Fruit fly (Drosophila melanogaster) whole organism, prepupa: ENCODE measurements around the gene CG7903.

Experiments used
- Blimp-1 ChIP-seq: fragments of 200-800 bp; sonication (Bioruptor generic); optimal IDR thresholded peaks from 3 replicates; lab custom pipeline; 2017; ENCODE audit warnings: missing biosample characterization, missing genetic modification characterization, mild to moderate bottlenecking, moderate library complexity, missing genetic modification reagents
- CG10631 ChIP-seq: fragments of 200-800 bp; sonication (Bioruptor generic); optimal IDR thresholded peaks from 2 replicates; lab custom pipeline; 2016; ENCODE audit warnings: missing biosample characterization, missing genetic modification characterization
- CG10669 ChIP-seq: fragments of 200-800 bp; sonication (Bioruptor generic); optimal IDR thresholded peaks from 3 replicates; lab custom pipeline; 2018; ENCODE audit warnings: missing biosample characterization, mild to moderate bottlenecking, missing genetic modification characterization, moderate library complexity
- CG11762 ChIP-seq: fragments of 200-800 bp; sonication (Bioruptor generic); optimal IDR thresholded peaks from 3 replicates; lab custom pipeline; 2016; ENCODE audit warnings: missing biosample characterization, missing genetic modification characterization; ENCODE audit not compliant: insufficient read depth
- CG11902 ChIP-seq: fragments of 200-800 bp; sonication (Bioruptor generic); optimal IDR thresholded peaks from 3 replicates; lab custom pipeline; 2016; ENCODE audit warnings: missing biosample characterization, missing genetic modification characterization
- CG1621 ChIP-seq: fragments of 200-800 bp; sonication (Bioruptor generic); optimal IDR thresholded peaks from 3 replicates; lab custom pipeline; 2018; ENCODE audit warnings: missing biosample characterization, mild to moderate bottlenecking, missing genetic modification characterization
- CG16779 ChIP-seq: fragments of 200-800 bp; sonication (Bioruptor generic); optimal IDR thresholded peaks from 3 replicates; lab custom pipeline; 2017; ENCODE audit warnings: missing biosample characterization, mild to moderate bottlenecking, missing genetic modification characterization
- CG3032 ChIP-seq: fragments of 200-800 bp; optimal IDR thresholded peaks from 2 replicates; lab custom pipeline; 2019; ENCODE audit warnings: missing biosample characterization, mild to moderate bottlenecking, missing genetic modification characterization, moderate library complexity
- CG34406 ChIP-seq: fragments of 200-800 bp; sonication (Bioruptor generic); optimal IDR thresholded peaks from 3 replicates; lab custom pipeline; 2016; ENCODE audit warnings: missing biosample characterization, missing genetic modification characterization
- CG3919 ChIP-seq: fragments of 200-800 bp; sonication (Bioruptor generic); optimal IDR thresholded peaks from 3 replicates; lab custom pipeline; 2016; ENCODE audit warnings: missing biosample characterization, missing genetic modification characterization
- CG4318 ChIP-seq: fragments of 200-800 bp; sonication (Bioruptor generic); optimal IDR thresholded peaks from 3 replicates; lab custom pipeline; 2017; ENCODE audit warnings: missing biosample characterization, mild to moderate bottlenecking, missing genetic modification characterization
- CG6163 ChIP-seq: fragments of 200-800 bp; sonication (Bioruptor generic); IDR thresholded peaks from 3 replicates; pipeline ENCODE4 v1.3.6; 2022; ENCODE audit warnings: missing biosample characterization, missing genetic modification characterization
- CG6276 ChIP-seq: fragments of 200-800 bp; sonication (Bioruptor generic); optimal IDR thresholded peaks from 2 replicates; lab custom pipeline; 2017; ENCODE audit warnings: missing biosample characterization, mild to moderate bottlenecking, missing genetic modification characterization
- CG6792 ChIP-seq: fragments of 200-800 bp; sonication (Bioruptor generic); optimal IDR thresholded peaks from 3 replicates; lab custom pipeline; 2016; ENCODE audit warnings: missing biosample characterization, missing genetic modification characterization
- CG6808 ChIP-seq: fragments of 200-800 bp; sonication (Bioruptor generic); optimal IDR thresholded peaks from 3 replicates; lab custom pipeline; 2017; ENCODE audit warnings: missing biosample characterization, missing genetic modification characterization, mild to moderate bottlenecking, moderate library complexity, missing genetic modification reagents
- CG6854 ChIP-seq: fragments of 200-800 bp; sonication (Bioruptor generic); optimal IDR thresholded peaks from 2 replicates; lab custom pipeline; 2017; ENCODE audit warnings: missing biosample characterization, mild to moderate bottlenecking, missing genetic modification characterization
- CG8119 ChIP-seq: fragments of 200-800 bp; sonication (Bioruptor generic); IDR thresholded peaks from 3 replicates; pipeline ENCODE4 v1.3.6; 2022; ENCODE audit warnings: missing biosample characterization, missing genetic modification characterization
- CG8632 ChIP-seq: fragments of 200-800 bp; sonication (Bioruptor generic); optimal IDR thresholded peaks from 3 replicates; lab custom pipeline; 2016; ENCODE audit warnings: missing biosample characterization, missing genetic modification characterization
- CG9139 ChIP-seq: fragments of 200-800 bp; sonication (Bioruptor generic); optimal IDR thresholded peaks from 3 replicates; lab custom pipeline; 2017; ENCODE audit warnings: missing biosample characterization, mild to moderate bottlenecking, missing genetic modification characterization
- Eip75B ChIP-seq: fragments of 200-800 bp; sonication (Bioruptor generic); optimal IDR thresholded peaks from 3 replicates; lab custom pipeline; 2016; ENCODE audit warnings: missing biosample characterization, missing genetic modification characterization
- Eip78C ChIP-seq: fragments of 200-800 bp; sonication (Bioruptor generic); peaks from one replicate; lab custom pipeline; 2016; ENCODE audit warnings: missing biosample characterization, missing genetic modification characterization
- Eip93F ChIP-seq: fragments of 200-800 bp; sonication (Bioruptor generic); optimal IDR thresholded peaks from 2 replicates; lab custom pipeline; 2016; ENCODE audit warnings: missing biosample characterization, mild to moderate bottlenecking, missing genetic modification characterization
- Ets21C ChIP-seq: fragments of 200-800 bp; sonication (Bioruptor generic); optimal IDR thresholded peaks from 3 replicates; lab custom pipeline; 2016; ENCODE audit warnings: missing biosample characterization, missing genetic modification characterization
- Ets96B ChIP-seq: fragments of 200-800 bp; optimal IDR thresholded peaks from 2 replicates; lab custom pipeline; 2019; ENCODE audit warnings: missing biosample characterization, mild to moderate bottlenecking, missing genetic modification characterization, moderate library complexity
- Hr38 ChIP-seq: sonication (Bioruptor generic); optimal IDR thresholded peaks from 2 replicates; lab custom pipeline; 2016; ENCODE audit warnings: missing biosample characterization, missing genetic modification characterization
- Hr39 ChIP-seq: fragments of 200-800 bp; sonication (Bioruptor generic); optimal IDR thresholded peaks from 2 replicates; lab custom pipeline; 2016; ENCODE audit warnings: missing biosample characterization, missing genetic modification characterization
- Hr4 ChIP-seq: fragments of 200-800 bp; sonication (Bioruptor generic); optimal IDR thresholded peaks from 3 replicates; lab custom pipeline; 2016; ENCODE audit warnings: missing biosample characterization, missing genetic modification characterization
- Lpt ChIP-seq: fragments of 200-800 bp; sonication (Bioruptor generic); optimal IDR thresholded peaks from 3 replicates; lab custom pipeline; 2016; ENCODE audit warnings: missing biosample characterization, missing genetic modification characterization
- Met ChIP-seq: fragments of 200-800 bp; sonication (Bioruptor generic); optimal IDR thresholded peaks from 3 replicates; lab custom pipeline; 2016; ENCODE audit warnings: missing biosample characterization, missing genetic modification characterization
- OdsH ChIP-seq: fragments of 200-800 bp; sonication (Bioruptor generic); optimal IDR thresholded peaks from 3 replicates; lab custom pipeline; 2016; ENCODE audit warnings: missing biosample characterization, missing genetic modification characterization
- Smox ChIP-seq: fragments of 200-800 bp; sonication (Bioruptor generic); optimal IDR thresholded peaks from 3 replicates; lab custom pipeline; 2016; ENCODE audit warnings: missing biosample characterization, missing genetic modification characterization
- Sox102F ChIP-seq: fragments of 200-800 bp; sonication (Bioruptor generic); optimal IDR thresholded peaks from 2 replicates; lab custom pipeline; 2016; ENCODE audit warnings: missing biosample characterization, mild to moderate bottlenecking, missing genetic modification characterization
- Sox14 ChIP-seq: fragments of 200-800 bp; sonication (Bioruptor generic); optimal IDR thresholded peaks from 3 replicates; lab custom pipeline; 2016; ENCODE audit warnings: missing biosample characterization, missing genetic modification characterization
- achi ChIP-seq: fragments of 200-800 bp; sonication (Bioruptor generic); optimal IDR thresholded peaks from 3 replicates; lab custom pipeline; 2016; ENCODE audit warnings: missing biosample characterization, missing genetic modification characterization
- acj6 ChIP-seq: fragments of 200-800 bp; sonication (Bioruptor generic); optimal IDR thresholded peaks from 3 replicates; lab custom pipeline; 2016; ENCODE audit warnings: missing biosample characterization, missing genetic modification characterization
- dac ChIP-seq: fragments of 200-800 bp; sonication (Bioruptor generic); optimal IDR thresholded peaks from 2 replicates; lab custom pipeline; 2017; ENCODE audit warnings: missing biosample characterization, mild to moderate bottlenecking, missing genetic modification characterization
- dsx ChIP-seq: fragments of 200-800 bp; optimal IDR thresholded peaks from 3 replicates; lab custom pipeline; 2019; ENCODE audit warnings: missing biosample characterization, mild to moderate bottlenecking, missing genetic modification characterization, moderate library complexity; ENCODE audit not compliant: poor library complexity, severe bottlenecking
- eg ChIP-seq: fragments of 200-800 bp; sonication (Bioruptor generic); IDR thresholded peaks from 3 replicates; pipeline ENCODE4 v1.3.6; 2022; ENCODE audit warnings: missing biosample characterization, missing genetic modification characterization
- fd59A ChIP-seq: fragments of 200-800 bp; sonication (Bioruptor generic); optimal IDR thresholded peaks from 2 replicates; lab custom pipeline; 2017; ENCODE audit warnings: missing biosample characterization, mild to moderate bottlenecking, missing genetic modification characterization, missing genetic modification reagents
- fd85E ChIP-seq: fragments of 200-800 bp; sonication (Bioruptor generic); optimal IDR thresholded peaks from 3 replicates; lab custom pipeline; 2016; ENCODE audit warnings: missing biosample characterization, missing genetic modification characterization
- fkh ChIP-seq: fragments of 200-800 bp; sonication (Bioruptor generic); optimal IDR thresholded peaks from 3 replicates; lab custom pipeline; 2017; ENCODE audit warnings: missing biosample characterization, mild to moderate bottlenecking, missing genetic modification characterization, moderate library complexity
- lz ChIP-seq: fragments of 200-800 bp; sonication (Bioruptor generic); optimal IDR thresholded peaks from 3 replicates; lab custom pipeline; 2016; ENCODE audit warnings: missing biosample characterization, missing genetic modification characterization
- net ChIP-seq: fragments of 200-800 bp; sonication (Bioruptor generic); optimal IDR thresholded peaks from 3 replicates; lab custom pipeline; 2016; ENCODE audit warnings: missing biosample characterization, missing genetic modification characterization
- pdm3 ChIP-seq: fragments of 200-800 bp; sonication (Bioruptor generic); optimal IDR thresholded peaks from 3 replicates; lab custom pipeline; 2016; ENCODE audit warnings: missing biosample characterization, missing genetic modification characterization
- salr ChIP-seq, 2 experiments: fragments of 200-800 bp; sonication (Bioruptor generic); optimal IDR thresholded peaks; 3 replicates each; lab custom pipeline; 2016 to 2018; ENCODE audit warnings: missing biosample characterization in 2 of 2, missing genetic modification characterization in 2 of 2, mild to moderate bottlenecking in 1 of 2
- spab ChIP-seq: fragments of 200-800 bp; sonication (Bioruptor generic); optimal IDR thresholded peaks from 2 replicates; lab custom pipeline; 2017; ENCODE audit warnings: missing biosample characterization, mild to moderate bottlenecking, missing genetic modification characterization, missing genetic modification reagents
- ss ChIP-seq, 2 experiments: fragments of 200-800 bp; sonication (Bioruptor generic); optimal IDR thresholded peaks; 2 replicates in 1 of 2; 3 replicates in 1 of 2; lab custom pipeline; 2017 to 2018; ENCODE audit warnings: mild to moderate bottlenecking in 2 of 2, missing biosample characterization in 2 of 2, missing genetic modification characterization in 2 of 2, moderate library complexity in 1 of 2
- vri ChIP-seq: fragments of 200-800 bp; sonication (Bioruptor generic); optimal IDR thresholded peaks from 3 replicates; lab custom pipeline; 2016; ENCODE audit warnings: missing biosample characterization, mild to moderate bottlenecking, missing genetic modification characterization

Gene CG7903

DNA sequence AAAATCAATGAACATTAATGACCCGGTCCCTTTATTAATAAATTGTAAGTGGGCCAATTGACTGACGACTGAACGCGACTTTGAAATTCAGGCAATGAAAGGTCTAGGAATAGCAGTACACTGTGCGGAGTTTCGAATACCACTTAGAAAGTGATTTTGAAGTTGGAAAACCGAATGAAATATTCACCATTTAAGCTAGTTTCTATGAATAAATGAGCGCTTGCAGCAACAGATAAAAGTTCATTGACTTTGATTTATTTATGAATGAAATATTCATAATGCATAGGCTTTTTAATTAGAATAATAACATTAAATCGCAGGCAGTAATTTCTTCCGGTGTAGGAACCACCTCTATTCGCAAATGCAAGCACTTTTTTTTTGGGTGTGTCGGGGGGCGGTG lies 26.0 kb upstream of the CG7903 start (continued):
- TF ChIP-seq pdm3 (GFP tag; lab: Kevin White, UChicago) (no peak), Hr4 (GFP tag; lab: Kevin White, UChicago) (no peak), Sox14 (GFP tag; lab: Kevin White, UChicago) (peak; percentile 7), Hr38 (no peak), CG10669 (GFP tag; lab: Kevin White, UChicago) (peak; percentile 9), Lpt (no peak), Hr39 (GFP tag; lab: Kevin White, UChicago) (peak; percentile 8), fd59A (GFP tag; lab: Kevin White, UChicago) (peak; percentile 25), CG3032 (tag; lab: Kevin White, UChicago) (peak; percentile 23), Sox102F (GFP tag; lab: Kevin White, UChicago) (peak; percentile 24), CG1621 (tag; lab: Kevin White, UChicago) (no peak)

DNA sequence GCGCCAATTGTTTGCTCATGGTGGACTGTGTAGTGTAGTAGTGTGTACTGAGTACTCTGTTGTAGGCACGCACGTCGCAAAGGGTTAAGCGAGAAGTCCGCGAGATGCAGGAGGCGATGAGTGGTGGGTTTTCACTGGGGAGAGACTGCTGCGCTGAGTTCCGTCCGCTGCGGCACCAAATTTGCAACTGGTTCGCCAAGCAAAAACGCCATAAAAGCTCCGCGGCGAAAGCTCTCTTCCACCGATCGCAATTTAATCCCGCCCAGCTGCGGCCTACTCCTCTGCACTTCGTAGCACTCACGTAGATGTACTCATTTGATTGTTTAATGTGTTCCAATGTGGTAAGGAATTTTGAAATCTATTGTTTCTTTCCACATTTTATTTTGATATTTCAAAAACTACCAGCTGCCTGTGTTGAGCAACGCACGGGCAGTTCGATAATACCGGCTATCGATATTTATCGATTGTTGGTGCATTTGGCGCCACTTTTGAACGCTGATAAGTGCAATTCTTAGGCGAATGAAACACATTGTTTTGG lies 20.0 kb upstream of the CG7903 start, which contains the start of gene CG7920:
TSS of gene CG7920 (minus strand) at position 308 of the 538 bp plus-strand sequence.
- TF ChIP-seq spab (GFP tag; lab: Kevin White, UChicago) = no peak
- TF ChIP-seq Blimp-1 = no peak
- TF ChIP-seq OdsH (GFP tag; lab: Kevin White, UChicago) = no peak
- no peak for TF ChIP-seq CG4318 (GFP tag; lab: Kevin White, UChicago)
- TF ChIP-seq Eip93F (GFP tag; lab: Kevin White, UChicago) = no peak
- peak; percentile 71 for TF ChIP-seq vri
- no peak for TF ChIP-seq Met (GFP tag; lab: Kevin White, UChicago)
- TF ChIP-seq dsx (GFP tag; lab: Kevin White, UChicago) = peak; percentile 42
- peak; percentile 61 for TF ChIP-seq CG1621 (tag; lab: Kevin White, UChicago)
- no peak for TF ChIP-seq Ets21C (GFP tag; lab: Kevin White, UChicago)
- no peak for TF ChIP-seq fd59A (GFP tag; lab: Kevin White, UChicago)
- no peak for TF ChIP-seq CG10631 (GFP tag; lab: Kevin White, UChicago)
- TF ChIP-seq salr (GFP tag; optimal IDR thresholded peaks at IDR 0.05; lab: Kevin White, UChicago) = no peak
- TF ChIP-seq CG34406 (GFP tag; lab: Kevin White, UChicago) = peak; percentile 7
- no peak for TF ChIP-seq Hr4 (GFP tag; lab: Kevin White, UChicago)
- TF ChIP-seq CG3919 (GFP tag; lab: Kevin White, UChicago) = peak; percentile 65
- peak; percentile 75 for TF ChIP-seq Eip78C (GFP tag; lab: Kevin White, UChicago)
- no peak for TF ChIP-seq Sox14 (GFP tag; lab: Kevin White, UChicago)
- no peak for TF ChIP-seq fd85E
- TF ChIP-seq Ets96B (tag; lab: Kevin White, UChicago) = no peak
- no peak for TF ChIP-seq pdm3 (GFP tag; lab: Kevin White, UChicago)
- TF ChIP-seq CG6276 = peak; percentile 44
- peak; percentile 45 for TF ChIP-seq net (GFP tag; lab: Kevin White, UChicago)
- no peak for TF ChIP-seq Smox (GFP tag; lab: Kevin White, UChicago)
- TF ChIP-seq CG11762 (GFP tag; lab: Kevin White, UChicago) = no peak
- peak; percentile 31 for TF ChIP-seq CG6808
- no peak for TF ChIP-seq Hr38
- TF ChIP-seq Eip75B (GFP tag; lab: Kevin White, UChicago) = peak; percentile 42
- TF ChIP-seq CG16779 (tag; lab: Kevin White, UChicago) = peak; percentile 52
- TF ChIP-seq CG6854 (GFP tag; lab: Kevin White, UChicago) = peak; percentile 73
- no peak for TF ChIP-seq achi
- TF ChIP-seq CG6792 (GFP tag; lab: Kevin White, UChicago) = peak; percentile 16
- TF ChIP-seq CG9139 = peak; percentile 66
- TF ChIP-seq CG8119 = peak; percentile 60; the same call in 2 of the 3 replicates
- peak; percentile 39 for TF ChIP-seq lz (GFP tag; lab: Kevin White, UChicago)
- TF ChIP-seq dac (GFP tag; lab: Kevin White, UChicago) = no peak
- no peak for TF ChIP-seq CG10669 (GFP tag; lab: Kevin White, UChicago)
- peak; percentile 65 to 68 for TF ChIP-seq ss (GFP tag; optimal IDR thresholded peaks at IDR 0.05; lab: Kevin White, UChicago)
- peak; percentile 60; the same call in 2 of the 3 replicates for TF ChIP-seq eg (GFP tag; lab: Robert Waterston, UW)
- TF ChIP-seq Sox102F (GFP tag; lab: Kevin White, UChicago) = peak; percentile 25
- TF ChIP-seq CG11902 = no peak
- TF ChIP-seq fkh (GFP tag; lab: Kevin White, UChicago) = peak; percentile 7
- no peak for TF ChIP-seq CG8632 (GFP tag; lab: Kevin White, UChicago)
- no peak for TF ChIP-seq acj6
- TF ChIP-seq CG6163 = peak; percentile 61; the same call in 2 of the 3 replicates
